Fruit fly (Drosophila melanogaster) whole organism, embryonic: ENCODE results near the gene Srp19.

Experiments used
- Asciz ChIP-seq: fragments of 200-800 bp; sonication (Bioruptor generic); optimal IDR thresholded peaks from 2 replicates; lab custom pipeline; 2017; ENCODE audit warnings: missing biosample characterization, mild to moderate bottlenecking, missing genetic modification characterization, missing genetic modification reagents
- Bgb ChIP-seq: fragments of 200-800 bp; sonication (Bioruptor generic); IDR thresholded peaks from 2 replicates; pipeline ENCODE4 v1.3.6; 2022; ENCODE audit warnings: missing biosample characterization, missing genetic modification characterization; ENCODE audit not compliant: partially characterized antibody
- C15 ChIP-seq: fragments of 200-800 bp; sonication (Bioruptor generic); IDR thresholded peaks from 3 replicates; pipeline ENCODE4 v1.3.6; 2022; ENCODE audit warnings: missing biosample characterization, missing genetic modification characterization
- CG12155 ChIP-seq: fragments of 200-800 bp; sonication (Bioruptor generic); optimal IDR thresholded peaks from 3 replicates; lab custom pipeline; 2016; ENCODE audit warnings: missing biosample characterization, missing genetic modification characterization
- CG12219 ChIP-seq: fragments of 200-800 bp; sonication (Bioruptor generic); optimal IDR thresholded peaks from 3 replicates; lab custom pipeline; 2018; ENCODE audit warnings: missing biosample characterization, mild to moderate bottlenecking, missing genetic modification characterization
- CG12769 ChIP-seq: fragments of 200-800 bp; sonication (Bioruptor generic); optimal IDR thresholded peaks from 2 replicates; lab custom pipeline; 2019; ENCODE audit warnings: missing biosample characterization, mild to moderate bottlenecking, missing genetic modification characterization, moderate library complexity
- CG14014 ChIP-seq: fragments of 200-800 bp; sonication (Bioruptor generic); IDR thresholded peaks from 2 replicates; pipeline ENCODE4 v1.3.6; 2022; ENCODE audit warnings: missing biosample characterization, missing genetic modification characterization
- CG1529 ChIP-seq: fragments of 200-800 bp; sonication (Bioruptor generic); optimal IDR thresholded peaks from 3 replicates; lab custom pipeline; 2018; ENCODE audit warnings: missing biosample characterization, missing genetic modification characterization
- CG15514 ChIP-seq: fragments of 200-800 bp; sonication (Bioruptor generic); optimal IDR thresholded peaks from 3 replicates; lab custom pipeline; 2017; ENCODE audit warnings: missing biosample characterization, missing genetic modification characterization, mild to moderate bottlenecking, moderate library complexity, missing genetic modification reagents
- CG17186 ChIP-seq: fragments of 200-800 bp; sonication (Bioruptor generic); optimal IDR thresholded peaks from 3 replicates; lab custom pipeline; 2017; ENCODE audit warnings: missing biosample characterization, missing genetic modification reagents, missing genetic modification characterization
- CG17328 ChIP-seq: fragments of 200-800 bp; sonication (Bioruptor generic); IDR thresholded peaks from 2 replicates; pipeline ENCODE4 v1.3.6; 2022; ENCODE audit warnings: missing biosample characterization, missing genetic modification characterization
- CG17612 ChIP-seq: fragments of 200-800 bp; sonication (Bioruptor generic); IDR thresholded peaks from 2 replicates; pipeline ENCODE4 v1.3.6; 2022; ENCODE audit warnings: missing biosample characterization, missing genetic modification characterization
- CG18476 ChIP-seq: fragments of 200-800 bp; sonication (Bioruptor generic); optimal IDR thresholded peaks from 2 replicates; lab custom pipeline; 2016; ENCODE audit warnings: missing biosample characterization, mild to moderate bottlenecking, missing genetic modification characterization
- CG32767 ChIP-seq: fragments of 200-800 bp; sonication (Bioruptor generic); IDR thresholded peaks from 2 replicates; pipeline ENCODE4 v1.3.6; 2022; ENCODE audit warnings: missing biosample characterization, missing genetic modification characterization
- CG33557 ChIP-seq: fragments of 200-800 bp; sonication (Bioruptor generic); optimal IDR thresholded peaks from 2 replicates; lab custom pipeline; 2019; ENCODE audit warnings: missing biosample characterization, mild to moderate bottlenecking, missing genetic modification characterization, moderate library complexity
- CG34376 ChIP-seq: fragments of 200-800 bp; sonication (Bioruptor generic); optimal IDR thresholded peaks from 2 replicates; lab custom pipeline; 2018; ENCODE audit warnings: missing biosample characterization, mild to moderate bottlenecking, missing genetic modification characterization
- CG4328 ChIP-seq: fragments of 200-800 bp; sonication (Bioruptor generic); optimal IDR thresholded peaks from 3 replicates; lab custom pipeline; 2017; ENCODE audit warnings: missing biosample characterization, missing genetic modification reagents, missing genetic modification characterization
- CG4820 ChIP-seq: fragments of 200-800 bp; sonication (Bioruptor generic); optimal IDR thresholded peaks from 3 replicates; lab custom pipeline; 2016; ENCODE audit warnings: missing biosample characterization, missing genetic modification characterization
- CG6689 ChIP-seq: fragments of 200-800 bp; sonication (Bioruptor generic); IDR thresholded peaks from 2 replicates; pipeline ENCODE4 v1.3.6; 2022; ENCODE audit warnings: missing biosample characterization, missing genetic modification characterization
- CG6791 ChIP-seq: fragments of 200-800 bp; sonication (Bioruptor generic); IDR thresholded peaks from 3 replicates; pipeline ENCODE4 v1.3.6; 2022; ENCODE audit warnings: missing biosample characterization, missing genetic modification characterization; ENCODE audit not compliant: partially characterized antibody
- CG8281 ChIP-seq: fragments of 200-800 bp; sonication (Bioruptor generic); optimal IDR thresholded peaks from 2 replicates; lab custom pipeline; 2018; ENCODE audit warnings: missing biosample characterization, mild to moderate bottlenecking, missing genetic modification characterization, moderate library complexity
- CHES-1-like ChIP-seq: fragments of 200-800 bp; sonication (Bioruptor generic); optimal IDR thresholded peaks from 2 replicates; lab custom pipeline; 2016; ENCODE audit warnings: missing biosample characterization, missing genetic modification characterization
- Dad ChIP-seq: fragments of 200-800 bp; sonication (Bioruptor generic); optimal IDR thresholded peaks from 3 replicates; lab custom pipeline; 2016; ENCODE audit warnings: missing biosample characterization, missing genetic modification characterization
- Dek ChIP-seq: fragments of 200-800 bp; sonication (Bioruptor generic); optimal IDR thresholded peaks from 3 replicates; lab custom pipeline; 2019; ENCODE audit warnings: missing biosample characterization, mild to moderate bottlenecking, missing genetic modification characterization, moderate library complexity
- Hr39 ChIP-seq: fragments of >200 bp; optimal IDR thresholded peaks from 2 replicates; lab custom pipeline; 2017
- Hsf ChIP-seq: fragments of 200-800 bp; sonication (Bioruptor generic); optimal IDR thresholded peaks from 3 replicates; lab custom pipeline; 2016; ENCODE audit warnings: missing biosample characterization, missing genetic modification characterization
- Lim3 ChIP-seq: fragments of 200-800 bp; sonication (Bioruptor generic); IDR thresholded peaks from 2 replicates; pipeline ENCODE4 v1.3.6; 2022; ENCODE audit warnings: missing biosample characterization, missing genetic modification characterization
- MTF-1 ChIP-seq: fragments of 200-800 bp; sonication (Bioruptor generic); optimal IDR thresholded peaks from 2 replicates; lab custom pipeline; 2018; ENCODE audit warnings: missing biosample characterization, mild to moderate bottlenecking, missing genetic modification characterization, borderline replicate concordance
- Max ChIP-seq: fragments of 200-800 bp; sonication (Bioruptor generic); optimal IDR thresholded peaks from 2 replicates; lab custom pipeline; 2016; ENCODE audit warnings: missing biosample characterization, mild to moderate bottlenecking, missing genetic modification characterization
- Myb ChIP-seq: fragments of 200-800 bp; sonication (Bioruptor generic); optimal IDR thresholded peaks from 2 replicates; lab custom pipeline; 2016; ENCODE audit warnings: missing biosample characterization, missing genetic modification characterization
- NC2β ChIP-seq: fragments of 200-800 bp; sonication (Bioruptor generic); optimal IDR thresholded peaks from 2 replicates; lab custom pipeline; 2016; ENCODE audit warnings: missing biosample characterization, missing genetic modification characterization
- Rfx ChIP-seq: fragments of 200-800 bp; sonication (Bioruptor generic); IDR thresholded peaks from 2 replicates; pipeline ENCODE4 v1.3.6; 2022; ENCODE audit warnings: missing biosample characterization, missing genetic modification characterization
- Xbp1 ChIP-seq: fragments of 200-800 bp; sonication (Bioruptor generic); optimal IDR thresholded peaks from 3 replicates; lab custom pipeline; 2016; ENCODE audit warnings: missing biosample characterization, mild to moderate bottlenecking, missing genetic modification characterization
- ab ChIP-seq: fragments of 200-800 bp; sonication (Bioruptor generic); optimal IDR thresholded peaks from 2 replicates; lab custom pipeline; 2016; ENCODE audit warnings: missing biosample characterization, missing genetic modification characterization
- bcd ChIP-seq: fragments of 200-800 bp; sonication (Bioruptor generic); optimal IDR thresholded peaks from 2 replicates; lab custom pipeline; 2017; ENCODE audit warnings: missing biosample characterization, mild to moderate bottlenecking, missing genetic modification characterization
- br ChIP-seq: fragments of >200 bp; optimal IDR thresholded peaks from 2 replicates; lab custom pipeline; 2017
- crol ChIP-seq: fragments of 200-800 bp; sonication (Bioruptor generic); IDR thresholded peaks from 2 replicates; pipeline ENCODE4 v1.3.6; 2022; ENCODE audit warnings: missing biosample characterization, missing genetic modification characterization
- emc ChIP-seq: fragments of 200-800 bp; sonication (Bioruptor generic); optimal IDR thresholded peaks from 2 replicates; lab custom pipeline; 2016; ENCODE audit warnings: missing biosample characterization, missing genetic modification characterization
- en ChIP-seq: fragments of 200-800 bp; sonication (Bioruptor generic); optimal IDR thresholded peaks from 2 replicates; lab custom pipeline; 2016; ENCODE audit warnings: missing biosample characterization, missing genetic modification characterization
- eve ChIP-seq, 2 experiments: fragments of >200 bp; optimal IDR thresholded peaks; 2 replicates each; lab custom pipeline; 2017; ENCODE audit warnings: missing biosample characterization in 2 of 2, missing genetic modification characterization in 2 of 2
- fd102C ChIP-seq: fragments of 200-800 bp; sonication (Bioruptor generic); optimal IDR thresholded peaks from 2 replicates; lab custom pipeline; 2018; ENCODE audit warnings: missing biosample characterization, mild to moderate bottlenecking, missing genetic modification characterization, moderate library complexity
- fd3F ChIP-seq: fragments of 200-800 bp; sonication (Bioruptor generic); optimal IDR thresholded peaks from 2 replicates; lab custom pipeline; 2018; ENCODE audit warnings: missing biosample characterization, mild to moderate bottlenecking, missing genetic modification characterization, moderate library complexity
- gem ChIP-seq: fragments of 200-800 bp; sonication (Bioruptor generic); optimal IDR thresholded peaks from 2 replicates; lab custom pipeline; 2019; ENCODE audit warnings: missing biosample characterization, mild to moderate bottlenecking, missing genetic modification characterization, moderate library complexity
- ham ChIP-seq: fragments of 200-800 bp; sonication (Bioruptor generic); IDR thresholded peaks from 2 replicates; pipeline ENCODE4 v1.3.6; 2022; ENCODE audit warnings: missing biosample characterization, missing genetic modification characterization
- kay ChIP-seq: fragments of 200-800 bp; sonication (Bioruptor generic); optimal IDR thresholded peaks from 2 replicates; lab custom pipeline; 2016; ENCODE audit warnings: missing biosample characterization, missing genetic modification characterization
- lbe ChIP-seq: fragments of 200-800 bp; sonication (Bioruptor generic); optimal IDR thresholded peaks from 2 replicates; lab custom pipeline; 2016; ENCODE audit warnings: missing biosample characterization, mild to moderate bottlenecking, missing genetic modification characterization
- pzg ChIP-seq: fragments of 200-800 bp; sonication (Bioruptor generic); optimal IDR thresholded peaks from 3 replicates; lab custom pipeline; 2018; ENCODE audit warnings: missing biosample characterization, mild to moderate bottlenecking, missing genetic modification characterization, moderate library complexity
- seq ChIP-seq: fragments of 200-800 bp; sonication (Bioruptor generic); IDR thresholded peaks from 2 replicates; pipeline ENCODE4 v1.3.6; 2022; ENCODE audit warnings: missing biosample characterization, missing genetic modification characterization
- sima ChIP-seq: fragments of 200-800 bp; sonication (Bioruptor generic); optimal IDR thresholded peaks from 2 replicates; lab custom pipeline; 2016; ENCODE audit warnings: missing biosample characterization, missing genetic modification characterization
- trh ChIP-seq: fragments of 200-800 bp; sonication (Bioruptor generic); optimal IDR thresholded peaks from 2 replicates; lab custom pipeline; 2016; ENCODE audit warnings: missing biosample characterization, missing genetic modification characterization
- zfh2 ChIP-seq: fragments of 200-800 bp; sonication (Bioruptor generic); optimal IDR thresholded peaks from 2 replicates; lab custom pipeline; 2016; ENCODE audit warnings: missing biosample characterization, missing genetic modification characterization

Gene Srp19

dm6 chr3L:7381359-7381976 is 33.6 kb upstream of the Srp19 start, which contains the start of the genes SMSr and smid (continued):
- TF ChIP-seq Dad = no peak
- no peak for TF ChIP-seq eve (GFP tag; optimal IDR thresholded peaks at IDR 0.05; lab: Kevin White, UChicago)
- no peak for TF ChIP-seq ab (GFP tag; lab: Kevin White, UChicago)
- no peak for TF ChIP-seq Lim3
- TF ChIP-seq Dek (tag; lab: Kevin White, UChicago) = peak; percentile 48
- no peak for TF ChIP-seq ham (GFP tag; lab: Robert Waterston, UW)
- peak; percentile 86 for TF ChIP-seq Bgb (GFP tag; lab: Robert Waterston, UW)
- peak; percentile 65 for TF ChIP-seq bcd (GFP tag; lab: Kevin White, UChicago)
- 0 out of 2 replicates have a peak, but pooled peaks have one; percentile 6 for TF ChIP-seq CG17328 (GFP tag; lab: Robert Waterston, UW)
- TF ChIP-seq CG12219 (GFP tag; lab: Kevin White, UChicago) = peak; percentile 16
- peak; percentile 75 for TF ChIP-seq CG6791
- peak; percentile 3 for TF ChIP-seq fd3F (GFP tag; lab: Kevin White, UChicago)
- TF ChIP-seq Xbp1 = peak; percentile 72
- no peak for TF ChIP-seq en (GFP tag; lab: Kevin White, UChicago)
- no peak for TF ChIP-seq fd102C (GFP tag; lab: Kevin White, UChicago)
- no peak for TF ChIP-seq CG12769 (tag; lab: Kevin White, UChicago)
- no peak for TF ChIP-seq C15 (GFP tag; lab: Robert Waterston, UW)
- no peak for TF ChIP-seq br (lab: Kevin White, UChicago)
- peak; percentile 73 for TF ChIP-seq pzg
- TF ChIP-seq lbe (GFP tag; lab: Kevin White, UChicago) = peak; percentile 17
- peak; percentile 62; the same call in 1 of the 2 replicates for TF ChIP-seq CG6689 (GFP tag; lab: Robert Waterston, UW)
- TF ChIP-seq CG17186 = peak; percentile 9
- TF ChIP-seq CG4820 = peak; percentile 46
- peak; percentile 62 for TF ChIP-seq CG15514 (GFP tag; lab: Kevin White, UChicago)
- TF ChIP-seq crol (GFP tag; lab: Robert Waterston, UW) = no peak
- TF ChIP-seq Hr39 (lab: Kevin White, UChicago) = no peak
- peak; percentile 74 for TF ChIP-seq Max (GFP tag; lab: Kevin White, UChicago)
- TF ChIP-seq Rfx (GFP tag; lab: Robert Waterston, UW) = peak; percentile 71
- TF ChIP-seq CG18476 (GFP tag; lab: Kevin White, UChicago) = peak; percentile 6
- TF ChIP-seq seq (GFP tag; lab: Robert Waterston, UW) = no peak
- TF ChIP-seq Asciz (GFP tag; lab: Kevin White, UChicago) = no peak
- no peak for TF ChIP-seq trh (GFP tag; lab: Kevin White, UChicago)
- peak; percentile 57 for TF ChIP-seq CG34376 (GFP tag; lab: Kevin White, UChicago)
- peak; percentile 82 for TF ChIP-seq gem
- TF ChIP-seq CG17612 (GFP tag; lab: Robert Waterston, UW) = no peak
- TF ChIP-seq sima (GFP tag; lab: Kevin White, UChicago) = no peak
- TF ChIP-seq CG4328 (GFP tag; lab: Kevin White, UChicago) = no peak
- peak; percentile 68 for TF ChIP-seq zfh2 (GFP tag; lab: Kevin White, UChicago)
- peak; percentile 18; the same call in 1 of the 2 replicates for TF ChIP-seq CG32767 (GFP tag; lab: Robert Waterston, UW)
- peak; percentile 24 for TF ChIP-seq Myb (GFP tag; lab: Kevin White, UChicago)
- no peak; the same call in 1 of the 2 replicates for TF ChIP-seq CG14014 (GFP tag; lab: Robert Waterston, UW)
- peak; percentile 64 for TF ChIP-seq CG12155 (GFP tag; lab: Kevin White, UChicago)
- TF ChIP-seq NC2β (GFP tag; lab: Kevin White, UChicago) = peak; percentile 53
- TF ChIP-seq CG8281 (tag; lab: Kevin White, UChicago) = no peak
- TF ChIP-seq CHES-1-like (GFP tag; lab: Kevin White, UChicago) = no peak
- peak; percentile 22 for TF ChIP-seq CG33557
- peak; percentile 8 for TF ChIP-seq kay (GFP tag; lab: Kevin White, UChicago)
- TF ChIP-seq MTF-1 (GFP tag; lab: Kevin White, UChicago) = no peak
- TF ChIP-seq CG1529 (GFP tag; lab: Kevin White, UChicago) = peak; percentile 57
- peak; percentile 68 for TF ChIP-seq Hsf (GFP tag; lab: Kevin White, UChicago)
- TF ChIP-seq emc (GFP tag; lab: Kevin White, UChicago) = no peak
